Worm (Caenorhabditis elegans): ENCODE measurements around the gene irld-48.

irld-48 gene

DNA sequence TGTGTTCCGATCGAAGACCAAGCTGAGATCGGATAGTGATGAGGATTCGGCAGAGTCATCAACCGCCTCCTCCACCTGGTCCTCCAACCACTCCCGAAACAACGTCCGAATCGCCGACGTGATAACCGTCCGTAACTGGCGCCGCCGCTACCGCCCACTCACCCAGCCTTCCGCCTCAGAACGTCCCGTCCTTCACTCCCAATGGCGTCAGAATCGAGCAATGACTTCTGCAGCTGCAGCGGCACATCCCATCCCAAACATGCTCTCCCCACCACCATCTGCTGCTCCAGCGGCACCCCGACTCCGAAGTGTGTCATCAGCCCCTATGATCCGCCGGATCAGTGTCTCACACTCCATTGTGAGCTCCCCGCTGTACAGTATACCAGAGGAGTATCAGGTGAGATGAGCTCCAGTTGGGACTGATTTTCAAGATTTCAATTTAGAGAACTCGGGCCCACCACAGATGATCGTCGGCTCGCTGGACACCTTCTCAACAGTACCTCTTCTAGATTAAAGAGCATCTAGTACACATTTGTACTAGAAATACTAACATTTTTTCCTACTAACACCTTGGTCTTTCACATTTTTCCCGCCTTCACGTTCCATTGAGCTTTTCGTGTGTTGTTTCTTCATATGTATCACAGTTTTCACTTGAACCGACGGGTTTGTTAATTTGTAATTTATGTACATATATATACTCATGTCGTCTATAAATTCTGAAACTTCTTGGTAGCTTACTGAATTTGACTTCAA lies 29.9 kb upstream of the irld-48 start:
- TF ChIP-seq nhr-10 (tag; optimal IDR thresholded peaks at IDR 0.05) (no peak), gei-8 (GFP tag; optimal IDR thresholded peaks at IDR 0.05) (no peak), nhr-42 (GFP tag; IDR thresholded peaks at IDR 0.05) (peak; percentile 17; the same call in 1 of the 2 replicates), zag-1 (tag; optimal IDR thresholded peaks at IDR 0.05) (no peak), daf-19 (GFP tag; conservative IDR thresholded peaks at IDR 0.05) (no peak), mes-2 (tag; optimal IDR thresholded peaks at IDR 0.05; ENCODE audit: poor library complexity, severe bottlenecking) (no peak), ceh-62 (tag; optimal IDR thresholded peaks at IDR 0.05) (no peak), saeg-2 (GFP tag; IDR thresholded peaks at IDR 0.05) (no peak), unc-62 (GFP tag; optimal IDR thresholded peaks at IDR 0.05 in 1 of 2) (peak in 1 of 2 experiments; percentile 80), unc-62 (tag; optimal IDR thresholded peaks at IDR 0.05) (no peak), lin-39 (tag; optimal IDR thresholded peaks at IDR 0.05) (no peak), set-16 (GFP tag; IDR thresholded peaks at IDR 0.05) (peak; percentile 90), F26F4.8 (GFP tag; conservative IDR thresholded peaks at IDR 0.05) (no peak), fos-1 (tag; optimal IDR thresholded peaks at IDR 0.05) (no peak), nhr-77 (tag; optimal IDR thresholded peaks at IDR 0.05) (no peak), ama-1 (optimal IDR thresholded peaks at IDR 0.05) (no peak), dpl-1 (GFP tag; optimal IDR thresholded peaks at IDR 0.05) (no peak), spr-1 (tag; optimal IDR thresholded peaks at IDR 0.05) (no peak), nhr-102 (tag; optimal IDR thresholded peaks at IDR 0.05) (no peak), cey-2 (tag; optimal IDR thresholded peaks at IDR 0.05; ENCODE audit: borderline replicate concordance, insufficient read depth) (no peak), hmg-1.1 (GFP tag; IDR thresholded peaks at IDR 0.05) (no peak), jun-1 (tag; optimal IDR thresholded peaks at IDR 0.05) (no peak), aha-1 (tag) (no peak), tra-1 (GFP tag; IDR thresholded peaks at IDR 0.05) (no peak)

DNA sequence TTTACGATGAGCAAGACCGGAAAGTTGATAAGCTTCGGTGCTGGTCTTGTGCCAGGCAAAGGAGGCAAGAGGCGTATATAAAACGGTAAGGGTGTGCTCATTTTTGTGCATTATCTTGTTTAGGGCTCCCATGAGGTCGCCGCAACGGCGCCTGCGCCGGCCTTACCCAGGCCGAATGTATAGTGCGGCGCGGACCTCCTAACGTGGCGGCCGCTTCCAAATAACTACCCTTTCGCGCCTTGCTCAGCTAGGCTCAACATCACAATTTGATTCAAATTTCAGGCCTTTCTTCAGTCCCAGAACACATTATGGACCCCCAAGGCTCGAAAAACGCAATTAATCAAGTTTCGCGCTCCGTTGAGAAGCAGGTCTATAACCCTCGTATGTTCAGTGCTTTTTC lies 28.3 kb upstream of the irld-48 start, which contains the start of the genes ZK355.3 and ZK355.8:
Gene ZK355.3, minus strand, starts transcription at position 101 of the 400 bp plus-strand sequence.
Gene ZK355.8, plus strand, starts transcription at position 272 of the 400 bp plus-strand sequence.
- TF ChIP-seq unc-62 (GFP tag; optimal IDR thresholded peaks at IDR 0.05 in 1 of 2) (peak in 1 of 2 experiments; percentile 22), unc-62 (tag; optimal IDR thresholded peaks at IDR 0.05) (no peak), aha-1 (tag) (peak; percentile 79), set-16 (GFP tag; IDR thresholded peaks at IDR 0.05) (peak; percentile 40), mxl-2 (GFP tag; conservative IDR thresholded peaks at IDR 0.05) (no peak)

ce11 chrII:2929846-2930245 lies 26.0 kb upstream of the irld-48 start:
- TF ChIP-seq set-16 (GFP tag; IDR thresholded peaks at IDR 0.05) (peak; percentile 77), rbr-2 (tag; optimal IDR thresholded peaks at IDR 0.05) (no peak), unc-39 (tag; optimal IDR thresholded peaks at IDR 0.05) (no peak), nhr-237 (tag; optimal IDR thresholded peaks at IDR 0.05) (no peak), nhr-6 (tag; optimal IDR thresholded peaks at IDR 0.05) (no peak), T20F7.1 (GFP tag; optimal IDR thresholded peaks at IDR 0.05) (no peak), D1046.2 (GFP tag; IDR thresholded peaks at IDR 0.05) (0 out of 2 replicates have a peak, but pooled peaks have one; percentile 41), tra-1 (GFP tag; IDR thresholded peaks at IDR 0.05) (no peak), zip-11 (GFP tag; IDR thresholded peaks at IDR 0.05) (no peak), F10B5.3 (tag; optimal IDR thresholded peaks at IDR 0.05) (no peak), jun-1 (tag; optimal IDR thresholded peaks at IDR 0.05) (no peak), egl-43 (GFP tag; IDR thresholded peaks at IDR 0.05) (0 out of 2 replicates have a peak, but pooled peaks have one; percentile 12)

- TF ChIP-seq nhr-48 (tag; optimal IDR thresholded peaks at IDR 0.05) (no peak), R02D3.7 (tag; optimal IDR thresholded peaks at IDR 0.05) (no peak), ztf-11 (tag; optimal IDR thresholded peaks at IDR 0.05) (no peak), nhr-11 (tag; optimal IDR thresholded peaks at IDR 0.05) (no peak), duxl-1 (tag; optimal IDR thresholded peaks at IDR 0.05; ENCODE audit: poor library complexity) (no peak), lim-7 (GFP tag; IDR thresholded peaks at IDR 0.05) (no peak), ceh-28 (tag; optimal IDR thresholded peaks at IDR 0.05) (no peak), nhr-10 (tag; optimal IDR thresholded peaks at IDR 0.05) (no peak), mes-2 (tag; optimal IDR thresholded peaks at IDR 0.05; ENCODE audit: poor library complexity, severe bottlenecking) (no peak), snpc-4 (tag; optimal IDR thresholded peaks at IDR 0.05) (no peak), Y48G9A.11 (GFP tag; IDR thresholded peaks at IDR 0.05) (no peak), D1046.2 (GFP tag; IDR thresholded peaks at IDR 0.05) (no peak), dve-1 (tag; optimal IDR thresholded peaks at IDR 0.05; ENCODE audit: insufficient read depth) (no peak), snpc-1.2 (GFP tag; IDR thresholded peaks at IDR 0.05) (no peak), egl-27 (tag; optimal IDR thresholded peaks at IDR 0.05) (no peak), nhr-6 (tag; optimal IDR thresholded peaks at IDR 0.05) (no peak), hlh-11 (tag; optimal IDR thresholded peaks at IDR 0.05) (no peak)
Observed at ce11 chrII:2930499-2930898, 25.4 kb upstream of the irld-48 start, which contains the start of the genes irld-64 and irld-63. Gene irld-64, minus strand, starts transcription at chrII:2930599. Gene irld-63, plus strand, starts transcription at chrII:2930728.

All from whole organism, L4 larva.